Fruit fly (Drosophila melanogaster): Measurements from ENCODE around the gene CG32176.

CG32176 gene

dm6 chr3L:17433555-17433954, at the start of gene CG32176, which contains the start of gene Coq4:
CG32176 (plus strand) TSS chr3L:17433868.
Coq4 (minus strand) TSS chr3L:17433621.
- TF ChIP-seq psq (optimal IDR thresholded peaks at IDR 0.05) (no peak), pan (optimal IDR thresholded peaks at IDR 0.05) (no peak), Dll (optimal IDR thresholded peaks at IDR 0.05) (no peak), CG8478 (optimal IDR thresholded peaks at IDR 0.05) (no peak), usp (GFP tag; optimal IDR thresholded peaks at IDR 0.05) (no peak), EcR (GFP tag; optimal IDR thresholded peaks at IDR 0.05) (no peak)

dm6 chr3L:17386612-17387382, 46.9 kb upstream of the CG32176 start:
- TF ChIP-seq Dll (optimal IDR thresholded peaks at IDR 0.05) (no peak), usp (GFP tag; optimal IDR thresholded peaks at IDR 0.05) (no peak), pan (optimal IDR thresholded peaks at IDR 0.05) (no peak), CG8478 (optimal IDR thresholded peaks at IDR 0.05) (no peak), psq (optimal IDR thresholded peaks at IDR 0.05) (no peak), EcR (GFP tag; optimal IDR thresholded peaks at IDR 0.05) (no peak)

dm6 chr3L:17388895-17389294, 44.8 kb upstream of the CG32176 start, which contains the start of gene CG13731:
CG13731 (minus strand) TSS chr3L:17388956.
- TF ChIP-seq pan (optimal IDR thresholded peaks at IDR 0.05) (no peak), psq (optimal IDR thresholded peaks at IDR 0.05) (no peak), usp (GFP tag; optimal IDR thresholded peaks at IDR 0.05) (no peak), EcR (GFP tag; optimal IDR thresholded peaks at IDR 0.05) (no peak), Dll (optimal IDR thresholded peaks at IDR 0.05) (no peak), CG8478 (optimal IDR thresholded peaks at IDR 0.05) (no peak)

- TF ChIP-seq Dll (optimal IDR thresholded peaks at IDR 0.05) (no peak), psq (optimal IDR thresholded peaks at IDR 0.05) (no peak)
These were observed 42.5 kb upstream of the CG32176 start for dm6 chr3L:17391132-17391531.

- TF ChIP-seq usp (GFP tag; optimal IDR thresholded peaks at IDR 0.05), result no peak
- no peak for TF ChIP-seq Dll (optimal IDR thresholded peaks at IDR 0.05)
- TF ChIP-seq EcR (GFP tag; optimal IDR thresholded peaks at IDR 0.05), result no peak
- TF ChIP-seq pan (optimal IDR thresholded peaks at IDR 0.05), result no peak
- no peak for TF ChIP-seq psq (optimal IDR thresholded peaks at IDR 0.05)
- no peak for TF ChIP-seq CG8478 (optimal IDR thresholded peaks at IDR 0.05)
These were observed 41.3 kb upstream of the CG32176 start for dm6 chr3L:17392412-17392811.

dm6 chr3L:17393098-17393497, 40.6 kb upstream of the CG32176 start:
- no peak for TF ChIP-seq Dll (optimal IDR thresholded peaks at IDR 0.05)
- no peak for TF ChIP-seq pan (optimal IDR thresholded peaks at IDR 0.05)
- TF ChIP-seq EcR (GFP tag; optimal IDR thresholded peaks at IDR 0.05), result no peak
- TF ChIP-seq psq (optimal IDR thresholded peaks at IDR 0.05), result no peak
- TF ChIP-seq usp (GFP tag; optimal IDR thresholded peaks at IDR 0.05), result no peak
- TF ChIP-seq CG8478 (optimal IDR thresholded peaks at IDR 0.05), result no peak

- TF ChIP-seq CG8478 (optimal IDR thresholded peaks at IDR 0.05) (no peak), Dll (optimal IDR thresholded peaks at IDR 0.05) (no peak), pan (optimal IDR thresholded peaks at IDR 0.05) (no peak), EcR (GFP tag; optimal IDR thresholded peaks at IDR 0.05) (no peak)
These were observed 39.1 kb upstream of the CG32176 start for dm6 chr3L:17394435-17395017.

- TF ChIP-seq EcR (GFP tag; optimal IDR thresholded peaks at IDR 0.05), result no peak
- no peak for TF ChIP-seq pan (optimal IDR thresholded peaks at IDR 0.05)
- no peak for TF ChIP-seq Dll (optimal IDR thresholded peaks at IDR 0.05)
- TF ChIP-seq CG8478 (optimal IDR thresholded peaks at IDR 0.05), result no peak
- TF ChIP-seq psq (optimal IDR thresholded peaks at IDR 0.05), result no peak
- no peak for TF ChIP-seq usp (GFP tag; optimal IDR thresholded peaks at IDR 0.05)
These were observed 34.7 kb upstream of the CG32176 start for dm6 chr3L:17399014-17399413.

- TF ChIP-seq CG8478 (optimal IDR thresholded peaks at IDR 0.05), result no peak
- no peak for TF ChIP-seq usp (GFP tag; optimal IDR thresholded peaks at IDR 0.05)
- no peak for TF ChIP-seq Dll (optimal IDR thresholded peaks at IDR 0.05)
- no peak for TF ChIP-seq psq (optimal IDR thresholded peaks at IDR 0.05)
- no peak for TF ChIP-seq EcR (GFP tag; optimal IDR thresholded peaks at IDR 0.05)
- no peak for TF ChIP-seq pan (optimal IDR thresholded peaks at IDR 0.05)
These were observed 32.8 kb upstream of the CG32176 start for dm6 chr3L:17400911-17401310.

- TF ChIP-seq CG8478 (optimal IDR thresholded peaks at IDR 0.05) (no peak), usp (GFP tag; optimal IDR thresholded peaks at IDR 0.05) (no peak), pan (optimal IDR thresholded peaks at IDR 0.05) (no peak), Dll (optimal IDR thresholded peaks at IDR 0.05) (no peak), psq (optimal IDR thresholded peaks at IDR 0.05) (no peak), EcR (GFP tag; optimal IDR thresholded peaks at IDR 0.05) (no peak)
These were observed 32.3 kb upstream of the CG32176 start for dm6 chr3L:17401411-17401810.

dm6 chr3L:17402399-17402798, 31.3 kb upstream of the CG32176 start:
- TF ChIP-seq EcR (GFP tag; optimal IDR thresholded peaks at IDR 0.05), result no peak
- TF ChIP-seq pan (optimal IDR thresholded peaks at IDR 0.05), result no peak
- no peak for TF ChIP-seq CG8478 (optimal IDR thresholded peaks at IDR 0.05)
- no peak for TF ChIP-seq usp (GFP tag; optimal IDR thresholded peaks at IDR 0.05)
- TF ChIP-seq psq (optimal IDR thresholded peaks at IDR 0.05), result no peak
- TF ChIP-seq Dll (optimal IDR thresholded peaks at IDR 0.05), result no peak

- TF ChIP-seq pan (optimal IDR thresholded peaks at IDR 0.05) (no peak), usp (GFP tag; optimal IDR thresholded peaks at IDR 0.05) (no peak), Dll (optimal IDR thresholded peaks at IDR 0.05) (no peak), EcR (GFP tag; optimal IDR thresholded peaks at IDR 0.05) (no peak), psq (optimal IDR thresholded peaks at IDR 0.05) (no peak), CG8478 (optimal IDR thresholded peaks at IDR 0.05) (no peak)
These were observed 30.4 kb upstream of the CG32176 start for dm6 chr3L:17403268-17403667.

Measured in whole organism.